Worm (Caenorhabditis elegans) whole organism, early embryonic: Measurements from ENCODE around the gene tag-120.

Experiments used
- B0310.2 ChIP-seq: sonication (generic microtip); optimal IDR thresholded peaks from 2 replicates; lab custom pipeline; 2016; ENCODE audit warnings: mild to moderate bottlenecking, missing genetic modification characterization, missing compliant biosample characterization
- aly-1 ChIP-seq: sonication (generic microtip); optimal IDR thresholded peaks from 2 replicates; lab custom pipeline; 2016; ENCODE audit warnings: missing genetic modification characterization, missing compliant biosample characterization
- ama-1 ChIP-seq: fragments of 150-350 bp; optimal IDR thresholded peaks from 2 replicates; lab custom pipeline; 2014
- ets-7 ChIP-seq: sonication (generic microtip); optimal IDR thresholded peaks from 2 replicates; lab custom pipeline; 2016; ENCODE audit warnings: missing genotype, missing genetic modification characterization, missing compliant biosample characterization
- hmbx-1 ChIP-seq: sonication (generic microtip); optimal IDR thresholded peaks from 2 replicates; lab custom pipeline; 2016; ENCODE audit warnings: mild to moderate bottlenecking, missing genetic modification characterization, missing compliant biosample characterization
- hmg-4 ChIP-seq: fragments of 200-800 bp; sonication (Bioruptor generic); optimal IDR thresholded peaks from 2 replicates; lab custom pipeline; 2018; ENCODE audit warnings: mild to moderate bottlenecking, missing genetic modification characterization, missing compliant biosample characterization
- pes-1 ChIP-seq: fragments of 200-800 bp; sonication (Bioruptor generic); IDR thresholded peaks from 2 replicates; pipeline ENCODE4 v1.3.6; 2022; ENCODE audit warnings: missing genetic modification reagents, missing genetic modification characterization, missing compliant biosample characterization
- scrt-1 ChIP-seq: fragments of 200-800 bp; sonication (Bioruptor generic); IDR thresholded peaks from 2 replicates; pipeline ENCODE4 v1.3.6; 2022; ENCODE audit warnings: missing genetic modification characterization, missing compliant biosample characterization
- tbx-37 ChIP-seq: fragments of 200-800 bp; sonication (Bioruptor generic); conservative IDR thresholded peaks from 2 replicates; pipeline ENCODE4 v1.3.6; 2022; ENCODE audit warnings: missing genetic modification reagents, missing genetic modification characterization, missing compliant biosample characterization
- tra-4 ChIP-seq: sonication (generic microtip); optimal IDR thresholded peaks from 2 replicates; lab custom pipeline; 2017; ENCODE audit warnings: missing genetic modification characterization, missing compliant biosample characterization

- no peak for TF ChIP-seq B0310.2 (tag; lab: Kevin White, UChicago)
- TF ChIP-seq tra-4 (tag; lab: Kevin White, UChicago): no peak
- no peak for TF ChIP-seq tbx-37 (GFP tag; lab: Robert Waterston, UW)
- no peak for TF ChIP-seq ama-1
- TF ChIP-seq hmbx-1: no peak
- TF ChIP-seq hmg-4 (GFP tag; lab: Kevin White, UChicago): no peak
- no peak for TF ChIP-seq scrt-1 (GFP tag; lab: Robert Waterston, UW)
- no peak for TF ChIP-seq ets-7 (tag; lab: Kevin White, UChicago)
- no peak for TF ChIP-seq aly-1
- no peak for TF ChIP-seq pes-1 (GFP tag; lab: Robert Waterston, UW)
Measured at ce11 chrV:9702755-9703154, 6.9 kb downstream of the tag-120 start, which contains the start of gene xbx-6.
